Worm (Caenorhabditis elegans) whole organism, L4 larva: ENCODE results near the gene F52G3.1.

ENCODE experiments used
- F10B5.3 ChIP-seq: sonication (generic microtip); optimal IDR thresholded peaks from 2 replicates; lab custom pipeline; 2016; ENCODE audit warnings: mild to moderate bottlenecking, missing genetic modification characterization, missing compliant biosample characterization
- F44E2.7 ChIP-seq: fragments of 200-800 bp; sonication (Bioruptor generic); IDR thresholded peaks from 2 replicates; pipeline ENCODE4 v2.1.2; 2022; ENCODE audit warnings: missing genetic modification characterization, missing compliant biosample characterization
- R02D3.7 ChIP-seq: fragments of 150-350 bp; sonication (generic microtip); optimal IDR thresholded peaks from 3 replicates; lab custom pipeline; 2014; ENCODE audit warnings: missing biosample characterization, missing genetic modification characterization
- T26A8.4 ChIP-seq: fragments of 200-800 bp; sonication (Bioruptor generic); IDR thresholded peaks from 2 replicates; pipeline ENCODE4 v1.3.6; 2022; ENCODE audit warnings: missing genetic modification characterization, missing compliant biosample characterization
- Y5F2A.4 ChIP-seq: fragments of 200-800 bp; sonication (Bioruptor generic); optimal IDR thresholded peaks from 2 replicates; lab custom pipeline; 2018; ENCODE audit warnings: mild to moderate bottlenecking, missing genetic modification characterization, missing compliant biosample characterization
- Y75B8A.6 ChIP-seq: fragments of 200-800 bp; sonication (Bioruptor generic); IDR thresholded peaks from 2 replicates; pipeline ENCODE4 v1.3.6; 2022; ENCODE audit warnings: missing genetic modification reagents, missing genetic modification characterization, missing compliant biosample characterization
- ZK337.2 ChIP-seq: fragments of 200-800 bp; sonication (Bioruptor generic); IDR thresholded peaks from 2 replicates; pipeline ENCODE4 v1.3.6; 2022; ENCODE audit warnings: missing genetic modification reagents, missing genetic modification characterization, missing compliant biosample characterization
- aha-1 ChIP-seq: fragments of 150-350 bp; peaks from one replicate; lab custom pipeline; 2014; ENCODE audit warnings: missing biosample characterization, missing genetic modification characterization
- aly-2 ChIP-seq: sonication (generic microtip); optimal IDR thresholded peaks from 2 replicates; lab custom pipeline; 2018; ENCODE audit warnings: missing biosample characterization, missing genetic modification characterization
- arid-1 ChIP-seq: fragments of 200-800 bp; sonication (Bioruptor generic); conservative IDR thresholded peaks from 2 replicates; pipeline ENCODE4 v1.3.6; 2022; ENCODE audit warnings: missing genetic modification reagents, missing genetic modification characterization, missing compliant biosample characterization
- ceh-44 ChIP-seq: fragments of 200-800 bp; sonication (Bioruptor generic); IDR thresholded peaks from 2 replicates; pipeline ENCODE4 v1.3.6; 2022; ENCODE audit warnings: missing genetic modification reagents, missing genetic modification characterization, missing compliant biosample characterization
- cey-2 ChIP-seq: sonication (generic microtip); optimal IDR thresholded peaks from 3 replicates; lab custom pipeline; 2017; ENCODE audit warnings: missing genetic modification characterization, mild to moderate bottlenecking, missing compliant biosample characterization, antibody characterized with exemption, borderline replicate concordance; ENCODE audit not compliant: insufficient read depth
- dmd-6 ChIP-seq: fragments of 200-800 bp; sonication (Bioruptor generic); IDR thresholded peaks from 2 replicates; pipeline ENCODE4 v1.3.6; 2022; ENCODE audit warnings: missing genetic modification reagents, missing genetic modification characterization, missing compliant biosample characterization
- dmd-8 ChIP-seq: fragments of 200-800 bp; sonication (Bioruptor generic); IDR thresholded peaks from 2 replicates; pipeline ENCODE4 v1.3.6; 2022; ENCODE audit warnings: missing genetic modification characterization, missing compliant biosample characterization
- dmd-9 ChIP-seq: fragments of 200-800 bp; sonication (Bioruptor generic); IDR thresholded peaks from 2 replicates; pipeline ENCODE4 v1.3.6; 2022; ENCODE audit warnings: missing genetic modification reagents, missing genetic modification characterization, missing compliant biosample characterization
- dpl-1 ChIP-seq: fragments of 150-350 bp; optimal IDR thresholded peaks from 2 replicates; lab custom pipeline; 2014; ENCODE audit warnings: missing biosample characterization, missing genetic modification reagents, missing genetic modification characterization
- dve-1 ChIP-seq: sonication (generic microtip); optimal IDR thresholded peaks from 2 replicates; lab custom pipeline; 2017; ENCODE audit warnings: antibody characterized with exemption, mild to moderate bottlenecking, missing genetic modification characterization, missing compliant biosample characterization; ENCODE audit not compliant: insufficient read depth
- fkh-10 ChIP-seq: fragments of 150-350 bp; optimal IDR thresholded peaks from 2 replicates; lab custom pipeline; 2014; ENCODE audit warnings: missing biosample characterization, missing genetic modification reagents, missing genetic modification characterization
- fos-1 ChIP-seq: fragments of 150-350 bp; optimal IDR thresholded peaks from 2 replicates; lab custom pipeline; 2014; ENCODE audit warnings: missing biosample characterization, missing genetic modification characterization
- gei-8 ChIP-seq: fragments of 200-800 bp; sonication (Bioruptor generic); optimal IDR thresholded peaks from 2 replicates; lab custom pipeline; 2018; ENCODE audit warnings: mild to moderate bottlenecking, missing genetic modification characterization, missing compliant biosample characterization
- hlh-11 ChIP-seq: fragments of 200-800 bp; sonication (Bioruptor generic); optimal IDR thresholded peaks from 2 replicates; lab custom pipeline; 2018; ENCODE audit warnings: mild to moderate bottlenecking, missing genetic modification characterization, missing compliant biosample characterization
- hlh-30 ChIP-seq: sonication (generic microtip); optimal IDR thresholded peaks from 2 replicates; lab custom pipeline; 2017; ENCODE audit warnings: antibody characterized with exemption, mild to moderate bottlenecking, missing genetic modification characterization, missing compliant biosample characterization; ENCODE audit not compliant: insufficient read depth
- hmg-1.1 ChIP-seq: fragments of 200-800 bp; sonication (Bioruptor generic); IDR thresholded peaks from 2 replicates; pipeline ENCODE4 v1.3.6; 2022; ENCODE audit warnings: missing genetic modification reagents, missing genetic modification characterization, missing compliant biosample characterization
- lin-13 ChIP-seq: fragments of 150-350 bp; optimal IDR thresholded peaks from 2 replicates; lab custom pipeline; 2014; ENCODE audit warnings: missing biosample characterization, missing genetic modification reagents, missing genetic modification characterization
- lin-15B ChIP-seq: fragments of 150-350 bp; sonication (generic microtip); optimal IDR thresholded peaks from 3 replicates; lab custom pipeline; 2014; ENCODE audit warnings: missing biosample characterization, missing genetic modification characterization
- lin-38 ChIP-seq: fragments of 200-800 bp; sonication (Bioruptor generic); IDR thresholded peaks from 2 replicates; pipeline ENCODE4 v1.3.6; 2022; ENCODE audit warnings: missing genetic modification reagents, missing genetic modification characterization, missing compliant biosample characterization
- lin-39 ChIP-seq: fragments of 150-350 bp; optimal IDR thresholded peaks from 2 replicates; lab custom pipeline; 2014; ENCODE audit warnings: missing biosample characterization, missing genetic modification reagents, missing genetic modification characterization
- lsy-2 ChIP-seq, 2 experiments: fragments of 150-350 bp in 1 of 2; sonication (generic microtip) in 1 of 2; optimal IDR thresholded peaks; 2 replicates each; lab custom pipeline; 2014 to 2017; ENCODE audit warnings: missing biosample characterization in 2 of 2, missing genetic modification characterization in 2 of 2
- madf-9 ChIP-seq: fragments of 200-800 bp; sonication (Bioruptor generic); conservative IDR thresholded peaks from 2 replicates; pipeline ENCODE4 v1.3.6; 2022; ENCODE audit warnings: missing genetic modification reagents, missing genetic modification characterization, missing compliant biosample characterization
- mep-1 ChIP-seq: fragments of 150-350 bp; sonication (generic microtip); optimal IDR thresholded peaks from 3 replicates; lab custom pipeline; 2014; ENCODE audit warnings: missing biosample characterization, missing genetic modification characterization
- mes-2 ChIP-seq: sonication (generic microtip); optimal IDR thresholded peaks from 2 replicates; lab custom pipeline; 2016; ENCODE audit warnings: missing genotype, mild to moderate bottlenecking, missing genetic modification characterization, missing compliant biosample characterization; ENCODE audit not compliant: poor library complexity, severe bottlenecking
- mxl-2 ChIP-seq: fragments of 200-800 bp; sonication (Bioruptor generic); conservative IDR thresholded peaks from 2 replicates; pipeline ENCODE4 v1.3.6; 2022; ENCODE audit warnings: missing genetic modification reagents, missing genetic modification characterization, missing compliant biosample characterization
- mxl-3 ChIP-seq: fragments of 200-800 bp; sonication (Bioruptor generic); optimal IDR thresholded peaks from 2 replicates; lab custom pipeline; 2018; ENCODE audit warnings: mild to moderate bottlenecking, missing genetic modification characterization, missing compliant biosample characterization
- nhr-10 ChIP-seq: fragments of 150-350 bp; optimal IDR thresholded peaks from 2 replicates; lab custom pipeline; 2014; ENCODE audit warnings: missing biosample characterization, missing genetic modification characterization
- nhr-41 ChIP-seq: fragments of 200-800 bp; sonication (Bioruptor generic); IDR thresholded peaks from 2 replicates; pipeline ENCODE4 v1.3.6; 2022; ENCODE audit warnings: missing genetic modification reagents, missing genetic modification characterization, missing compliant biosample characterization
- nhr-42 ChIP-seq: fragments of 200-800 bp; sonication (Bioruptor generic); IDR thresholded peaks from 2 replicates; pipeline ENCODE4 v1.3.6; 2022; ENCODE audit warnings: missing genetic modification characterization, missing compliant biosample characterization
- nhr-6 ChIP-seq: fragments of 150-350 bp; optimal IDR thresholded peaks from 2 replicates; lab custom pipeline; 2014; ENCODE audit warnings: missing biosample characterization, missing genetic modification characterization
- php-3 ChIP-seq: fragments of 200-800 bp; sonication (Bioruptor generic); IDR thresholded peaks from 2 replicates; pipeline ENCODE4 v1.3.6; 2022; ENCODE audit warnings: missing genetic modification reagents, missing genetic modification characterization, missing compliant biosample characterization
- rbr-2 ChIP-seq: sonication (generic microtip); optimal IDR thresholded peaks from 2 replicates; lab custom pipeline; 2016; ENCODE audit warnings: missing genotype, missing genetic modification characterization, missing compliant biosample characterization
- saeg-2 ChIP-seq: fragments of 200-800 bp; sonication (Bioruptor generic); IDR thresholded peaks from 2 replicates; pipeline ENCODE4 v1.3.6; 2022; ENCODE audit warnings: missing genetic modification reagents, missing genetic modification characterization, missing compliant biosample characterization
- snpc-1.2 ChIP-seq: fragments of 200-800 bp; sonication (Bioruptor generic); IDR thresholded peaks from 2 replicates; pipeline ENCODE4 v1.3.6; 2022; ENCODE audit warnings: missing genetic modification reagents, missing genetic modification characterization, missing compliant biosample characterization
- snpc-4 ChIP-seq: fragments of 150-350 bp; optimal IDR thresholded peaks from 2 replicates; lab custom pipeline; 2014; ENCODE audit warnings: missing biosample characterization, missing genetic modification characterization
- spr-3 ChIP-seq: fragments of 200-800 bp; sonication (Bioruptor generic); optimal IDR thresholded peaks from 2 replicates; lab custom pipeline; 2018; ENCODE audit warnings: mild to moderate bottlenecking, missing genetic modification characterization, missing compliant biosample characterization
- tag-97 ChIP-seq: fragments of 200-800 bp; sonication (Bioruptor generic); IDR thresholded peaks from 2 replicates; pipeline ENCODE4 v1.3.6; 2022; ENCODE audit warnings: missing genetic modification characterization, missing compliant biosample characterization
- unc-39 ChIP-seq: sonication (generic microtip); optimal IDR thresholded peaks from 2 replicates; lab custom pipeline; 2017; ENCODE audit warnings: missing biosample characterization, missing genetic modification characterization
- unc-62 ChIP-seq, 3 experiments: fragments of 150-350 bp in 1 of 3; sonication (generic microtip); optimal IDR thresholded peaks in 2 of 3; peaks in 1 of 3; 1 replicate in 1 of 3; 2 replicates in 2 of 3; lab custom pipeline; 2014 to 2017; ENCODE audit warnings: missing biosample characterization in 3 of 3, missing genetic modification characterization in 3 of 3, missing genetic modification reagents in 3 of 3, missing genotype in 1 of 3
- zfp-2 ChIP-seq: sonication (generic microtip); optimal IDR thresholded peaks from 2 replicates; lab custom pipeline; 2016; ENCODE audit warnings: mild to moderate bottlenecking, missing genetic modification characterization, missing compliant biosample characterization
- ztf-7 ChIP-seq: fragments of 150-350 bp; optimal IDR thresholded peaks from 2 replicates; lab custom pipeline; 2014; ENCODE audit warnings: missing biosample characterization, missing genetic modification characterization

The F52G3.1 gene

DNA sequence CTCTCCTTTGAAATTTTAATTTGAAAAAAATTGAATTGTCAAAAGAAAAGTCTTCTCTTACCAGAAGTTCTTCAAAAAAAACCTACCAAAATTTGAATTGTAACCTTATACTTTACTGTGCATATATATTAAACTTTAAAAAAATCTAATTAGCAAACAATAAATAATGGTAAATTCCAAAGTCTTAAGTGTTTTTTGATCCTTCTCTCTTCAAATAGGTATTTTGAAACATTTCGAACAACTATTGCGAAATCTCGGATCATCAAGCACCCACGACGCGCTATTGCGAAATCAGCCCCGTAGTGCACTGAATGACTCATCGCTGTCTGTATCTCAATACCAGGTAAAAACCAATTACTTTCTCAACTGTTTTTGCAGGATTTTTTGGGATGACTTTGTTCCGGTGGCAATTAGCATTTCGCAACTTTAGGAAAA, 33.0 kb upstream of the F52G3.1 start (continued):
- peak; percentile 71 for TF ChIP-seq dve-1
- TF ChIP-seq mxl-3 (GFP tag; lab: Kevin White, UChicago) = peak; percentile 67
- peak; percentile 52 for TF ChIP-seq hlh-11
- TF ChIP-seq zfp-2 (tag; lab: Kevin White, UChicago) = no peak
- peak in 1 of 2 experiments; percentile 95 for TF ChIP-seq unc-62 (GFP tag; optimal IDR thresholded peaks at IDR 0.05 in 1 of 2; lab: Kevin White, UChicago)
- no peak for TF ChIP-seq unc-62 (tag; optimal IDR thresholded peaks at IDR 0.05; lab: Kevin White, UChicago)
- no peak for TF ChIP-seq snpc-4 (tag; lab: Kevin White, UChicago)
- TF ChIP-seq Y5F2A.4 (GFP tag; lab: Kevin White, UChicago) = peak; percentile 44
- peak; percentile 99 for TF ChIP-seq aha-1 (tag; lab: Kevin White, UChicago)
- TF ChIP-seq dpl-1 = no peak
- peak; percentile 76 for TF ChIP-seq nhr-41 (GFP tag; lab: Robert Waterston, UW)
- TF ChIP-seq dmd-9 (GFP tag; lab: Robert Waterston, UW) = peak; percentile 55; the same call in 1 of the 2 replicates
- TF ChIP-seq mes-2 (tag; lab: Kevin White, UChicago) = peak; percentile 80
- TF ChIP-seq hmg-1.1 (GFP tag; lab: Robert Waterston, UW) = peak; percentile 48
- TF ChIP-seq nhr-10 (tag; lab: Kevin White, UChicago) = peak; percentile 94
- TF ChIP-seq T26A8.4 (GFP tag; lab: Robert Waterston, UW) = peak; percentile 78
- TF ChIP-seq lin-15B (tag; lab: Kevin White, UChicago) = no peak
- no peak for TF ChIP-seq dmd-8
- no peak for TF ChIP-seq aly-2 (tag; lab: Kevin White, UChicago)
- peak; percentile 65; the same call in 1 of the 2 replicates for TF ChIP-seq mxl-2 (GFP tag; lab: Robert Waterston, UW)
- peak; percentile 42 for TF ChIP-seq lin-38 (GFP tag; lab: Robert Waterston, UW)
- no peak for TF ChIP-seq cey-2 (tag; lab: Kevin White, UChicago)
- no peak for TF ChIP-seq lin-39 (tag; lab: Kevin White, UChicago)
- TF ChIP-seq fos-1 (tag; lab: Kevin White, UChicago) = no peak
- no peak for TF ChIP-seq F10B5.3 (tag; lab: Kevin White, UChicago)
- no peak for TF ChIP-seq fkh-10
- TF ChIP-seq rbr-2 = no peak
- TF ChIP-seq snpc-1.2 = peak; percentile 85
- peak; percentile 45 for TF ChIP-seq dmd-6
- peak; percentile 51 for TF ChIP-seq nhr-6 (tag; lab: Kevin White, UChicago)
- no peak for TF ChIP-seq spr-3 (GFP tag; lab: Kevin White, UChicago)
- peak; percentile 39 for TF ChIP-seq hlh-30 (tag; lab: Kevin White, UChicago)

- TF ChIP-seq arid-1 (peak; percentile 70), ztf-7 (tag; lab: Kevin White, UChicago) (no peak), tag-97 (GFP tag; lab: Robert Waterston, UW) (0 out of 2 replicates have a peak, but pooled peaks have one; percentile 72), dve-1 (peak; percentile 80), ceh-44 (no peak), nhr-42 (GFP tag; lab: Robert Waterston, UW) (peak; percentile 68; the same call in 1 of the 2 replicates), snpc-1.2 (peak; percentile 48), madf-9 (GFP tag; lab: Robert Waterston, UW) (peak; percentile 22), F10B5.3 (tag; lab: Kevin White, UChicago) (no peak), mxl-2 (GFP tag; lab: Robert Waterston, UW) (peak; percentile 68), aly-2 (tag; lab: Kevin White, UChicago) (no peak), saeg-2 (GFP tag; lab: Robert Waterston, UW) (no peak; the same call in 1 of the 2 replicates), unc-39 (no peak), lsy-2 (tag; optimal IDR thresholded peaks at IDR 0.05; lab: Kevin White, UChicago) (peak; percentile 16 to 44), gei-8 (GFP tag; lab: Kevin White, UChicago) (no peak), php-3 (GFP tag; lab: Robert Waterston, UW) (peak; percentile 78), ZK337.2 (GFP tag; lab: Robert Waterston, UW) (peak; percentile 2; the same call in 1 of the 2 replicates), mep-1 (peak; percentile 68), Y75B8A.6 (GFP tag; lab: Robert Waterston, UW) (0 out of 2 replicates have a peak, but pooled peaks have one; percentile 79), F44E2.7 (GFP tag; lab: Robert Waterston, UW) (no peak), R02D3.7 (tag; lab: Kevin White, UChicago) (no peak), lin-39 (tag; lab: Kevin White, UChicago) (no peak), lin-13 (peak; percentile 50)
These were observed 32.2 kb upstream of the F52G3.1 start for ce11 chrX:16931255-16932023.
